Fruit fly (Drosophila melanogaster) whole organism, pupa: ENCODE results near the gene Tis11.

Source experiments
- CG12605 ChIP-seq: fragments of 200-800 bp; sonication (Bioruptor generic); IDR thresholded peaks from 2 replicates; pipeline ENCODE4 v1.3.6; 2022; ENCODE audit warnings: missing biosample characterization, missing genetic modification characterization
- CG13204 ChIP-seq: fragments of 200-800 bp; sonication (Bioruptor generic); optimal IDR thresholded peaks from 2 replicates; lab custom pipeline; 2018; ENCODE audit warnings: missing biosample characterization, mild to moderate bottlenecking, missing genetic modification characterization, moderate library complexity
- CG17806 ChIP-seq: fragments of 200-800 bp; sonication (Bioruptor generic); optimal IDR thresholded peaks from 2 replicates; lab custom pipeline; 2018; ENCODE audit warnings: missing biosample characterization, mild to moderate bottlenecking, missing genetic modification characterization, moderate library complexity
- CG32121 ChIP-seq: fragments of 200-800 bp; sonication (Bioruptor generic); IDR thresholded peaks from 2 replicates; pipeline ENCODE4 v1.3.6; 2022; ENCODE audit warnings: missing biosample characterization, missing genetic modification characterization
- CG8159 ChIP-seq: fragments of 200-800 bp; sonication (Bioruptor generic); optimal IDR thresholded peaks from 3 replicates; lab custom pipeline; 2018; ENCODE audit warnings: missing biosample characterization, mild to moderate bottlenecking, missing genetic modification characterization, moderate library complexity
- CG8301 ChIP-seq: fragments of 200-800 bp; sonication (Bioruptor generic); optimal IDR thresholded peaks from 2 replicates; lab custom pipeline; 2018; ENCODE audit warnings: missing biosample characterization, mild to moderate bottlenecking, missing genetic modification characterization
- D1 ChIP-seq: fragments of 200-800 bp; sonication (Bioruptor generic); optimal IDR thresholded peaks from 2 replicates; lab custom pipeline; 2018; ENCODE audit warnings: missing biosample characterization, mild to moderate bottlenecking, missing genetic modification characterization, moderate library complexity
- EcR ChIP-seq: fragments of 200-800 bp; sonication (Bioruptor generic); optimal IDR thresholded peaks from 3 replicates; lab custom pipeline; 2019; ENCODE audit warnings: missing biosample characterization, missing genetic modification characterization, mild to moderate bottlenecking, moderate library complexity, missing genetic modification reagents
- Pif1A ChIP-seq: fragments of 200-800 bp; sonication (Bioruptor generic); optimal IDR thresholded peaks from 3 replicates; lab custom pipeline; 2016; ENCODE audit warnings: missing biosample characterization, missing genetic modification characterization
- Snoo ChIP-seq: fragments of 200-800 bp; sonication (Bioruptor generic); optimal IDR thresholded peaks from 3 replicates; lab custom pipeline; 2017; ENCODE audit warnings: missing biosample characterization, mild to moderate bottlenecking, missing genetic modification characterization, inconsistent platforms

DNA sequence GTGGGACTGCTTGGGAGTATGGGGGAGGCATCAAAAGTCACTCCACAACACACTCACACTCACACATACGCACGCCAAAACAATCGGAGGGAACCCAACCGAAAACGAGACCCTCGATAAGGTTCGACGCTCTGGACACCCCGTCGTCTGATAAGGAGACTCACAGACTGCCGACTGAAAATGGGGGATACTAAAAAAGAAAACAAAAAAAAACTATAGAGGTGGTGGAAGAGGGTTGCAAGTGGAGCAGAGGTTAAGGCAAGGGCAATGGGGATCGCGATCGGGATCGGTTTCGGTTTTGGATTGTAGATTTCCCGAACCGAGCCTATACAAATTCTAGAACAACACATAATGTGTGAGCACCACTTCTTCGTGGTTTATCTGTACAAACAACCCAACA, 9.5 kb downstream of the Tis11 start:
- no peak for TF ChIP-seq CG8301 (tag; lab: Kevin White, UChicago)
- TF ChIP-seq CG32121 (GFP tag; lab: Robert Waterston, UW), result no peak
- TF ChIP-seq EcR (GFP tag; lab: Kevin White, UChicago), result peak; percentile 12
- TF ChIP-seq CG17806 (tag; lab: Kevin White, UChicago), result no peak
- no peak for TF ChIP-seq CG8159 (tag; lab: Kevin White, UChicago)
- no peak for TF ChIP-seq Snoo (tag; lab: Kevin White, UChicago)
- no peak for TF ChIP-seq D1 (tag; lab: Kevin White, UChicago)
- no peak for TF ChIP-seq CG12605
- TF ChIP-seq Pif1A (GFP tag; lab: Kevin White, UChicago), result no peak
- no peak for TF ChIP-seq CG13204
